Fruit fly (Drosophila melanogaster) whole organism, prepupa: ENCODE data around the gene CG12278.

Source experiments
- CG10669 ChIP-seq: fragments of 200-800 bp; sonication (Bioruptor generic); optimal IDR thresholded peaks from 3 replicates; lab custom pipeline; 2018; ENCODE audit warnings: missing biosample characterization, mild to moderate bottlenecking, missing genetic modification characterization, moderate library complexity
- CG11762 ChIP-seq: fragments of 200-800 bp; sonication (Bioruptor generic); optimal IDR thresholded peaks from 3 replicates; lab custom pipeline; 2016; ENCODE audit warnings: missing biosample characterization, missing genetic modification characterization; ENCODE audit not compliant: insufficient read depth
- CG15336 ChIP-seq: fragments of 200-800 bp; sonication (Bioruptor generic); IDR thresholded peaks from 2 replicates; pipeline ENCODE4 v1.3.6; 2022; ENCODE audit warnings: missing biosample characterization, missing genetic modification characterization
- CG16779 ChIP-seq: fragments of 200-800 bp; sonication (Bioruptor generic); optimal IDR thresholded peaks from 3 replicates; lab custom pipeline; 2017; ENCODE audit warnings: missing biosample characterization, mild to moderate bottlenecking, missing genetic modification characterization
- CG3032 ChIP-seq: fragments of 200-800 bp; optimal IDR thresholded peaks from 2 replicates; lab custom pipeline; 2019; ENCODE audit warnings: missing biosample characterization, mild to moderate bottlenecking, missing genetic modification characterization, moderate library complexity
- CG32006 ChIP-seq: fragments of 200-800 bp; sonication (Bioruptor generic); optimal IDR thresholded peaks from 3 replicates; lab custom pipeline; 2017; ENCODE audit warnings: missing biosample characterization, mild to moderate bottlenecking, missing genetic modification characterization
- CG34406 ChIP-seq: fragments of 200-800 bp; sonication (Bioruptor generic); optimal IDR thresholded peaks from 3 replicates; lab custom pipeline; 2016; ENCODE audit warnings: missing biosample characterization, missing genetic modification characterization
- CG6163 ChIP-seq: fragments of 200-800 bp; sonication (Bioruptor generic); IDR thresholded peaks from 3 replicates; pipeline ENCODE4 v1.3.6; 2022; ENCODE audit warnings: missing biosample characterization, missing genetic modification characterization
- CG6276 ChIP-seq: fragments of 200-800 bp; sonication (Bioruptor generic); optimal IDR thresholded peaks from 2 replicates; lab custom pipeline; 2017; ENCODE audit warnings: missing biosample characterization, mild to moderate bottlenecking, missing genetic modification characterization
- CG6808 ChIP-seq: fragments of 200-800 bp; sonication (Bioruptor generic); optimal IDR thresholded peaks from 3 replicates; lab custom pipeline; 2017; ENCODE audit warnings: missing biosample characterization, missing genetic modification characterization, mild to moderate bottlenecking, moderate library complexity, missing genetic modification reagents
- CG6854 ChIP-seq: fragments of 200-800 bp; sonication (Bioruptor generic); optimal IDR thresholded peaks from 2 replicates; lab custom pipeline; 2017; ENCODE audit warnings: missing biosample characterization, mild to moderate bottlenecking, missing genetic modification characterization
- CG7368 ChIP-seq: fragments of 200-800 bp; sonication (Bioruptor generic); optimal IDR thresholded peaks from 3 replicates; lab custom pipeline; 2016; ENCODE audit warnings: missing biosample characterization, missing genetic modification characterization
- CG8119 ChIP-seq: fragments of 200-800 bp; sonication (Bioruptor generic); IDR thresholded peaks from 3 replicates; pipeline ENCODE4 v1.3.6; 2022; ENCODE audit warnings: missing biosample characterization, missing genetic modification characterization
- CG8319 ChIP-seq: fragments of 200-800 bp; sonication (Bioruptor generic); optimal IDR thresholded peaks from 3 replicates; lab custom pipeline; 2016; ENCODE audit warnings: missing biosample characterization, missing genetic modification characterization
- CG9139 ChIP-seq: fragments of 200-800 bp; sonication (Bioruptor generic); optimal IDR thresholded peaks from 3 replicates; lab custom pipeline; 2017; ENCODE audit warnings: missing biosample characterization, mild to moderate bottlenecking, missing genetic modification characterization
- Eip75B ChIP-seq: fragments of 200-800 bp; sonication (Bioruptor generic); optimal IDR thresholded peaks from 3 replicates; lab custom pipeline; 2016; ENCODE audit warnings: missing biosample characterization, missing genetic modification characterization
- Eip78C ChIP-seq: fragments of 200-800 bp; sonication (Bioruptor generic); peaks from one replicate; lab custom pipeline; 2016; ENCODE audit warnings: missing biosample characterization, missing genetic modification characterization
- Gug ChIP-seq: fragments of 200-800 bp; sonication (Bioruptor generic); IDR thresholded peaks from 2 replicates; pipeline ENCODE4 v1.3.6; 2022; ENCODE audit warnings: missing biosample characterization, missing genetic modification characterization
- Hr4 ChIP-seq: fragments of 200-800 bp; sonication (Bioruptor generic); optimal IDR thresholded peaks from 3 replicates; lab custom pipeline; 2016; ENCODE audit warnings: missing biosample characterization, missing genetic modification characterization
- Met ChIP-seq: fragments of 200-800 bp; sonication (Bioruptor generic); optimal IDR thresholded peaks from 3 replicates; lab custom pipeline; 2016; ENCODE audit warnings: missing biosample characterization, missing genetic modification characterization
- OdsH ChIP-seq: fragments of 200-800 bp; sonication (Bioruptor generic); optimal IDR thresholded peaks from 3 replicates; lab custom pipeline; 2016; ENCODE audit warnings: missing biosample characterization, missing genetic modification characterization
- Smox ChIP-seq: fragments of 200-800 bp; sonication (Bioruptor generic); optimal IDR thresholded peaks from 3 replicates; lab custom pipeline; 2016; ENCODE audit warnings: missing biosample characterization, missing genetic modification characterization
- Sox102F ChIP-seq: fragments of 200-800 bp; sonication (Bioruptor generic); optimal IDR thresholded peaks from 2 replicates; lab custom pipeline; 2016; ENCODE audit warnings: missing biosample characterization, mild to moderate bottlenecking, missing genetic modification characterization
- Sox14 ChIP-seq: fragments of 200-800 bp; sonication (Bioruptor generic); optimal IDR thresholded peaks from 3 replicates; lab custom pipeline; 2016; ENCODE audit warnings: missing biosample characterization, missing genetic modification characterization
- achi ChIP-seq: fragments of 200-800 bp; sonication (Bioruptor generic); optimal IDR thresholded peaks from 3 replicates; lab custom pipeline; 2016; ENCODE audit warnings: missing biosample characterization, missing genetic modification characterization
- cyc ChIP-seq: fragments of 200-800 bp; sonication (Bioruptor generic); optimal IDR thresholded peaks from 3 replicates; lab custom pipeline; 2016; ENCODE audit warnings: missing biosample characterization, missing genetic modification characterization
- dac ChIP-seq: fragments of 200-800 bp; sonication (Bioruptor generic); optimal IDR thresholded peaks from 2 replicates; lab custom pipeline; 2017; ENCODE audit warnings: missing biosample characterization, mild to moderate bottlenecking, missing genetic modification characterization
- dsx ChIP-seq: fragments of 200-800 bp; optimal IDR thresholded peaks from 3 replicates; lab custom pipeline; 2019; ENCODE audit warnings: missing biosample characterization, mild to moderate bottlenecking, missing genetic modification characterization, moderate library complexity; ENCODE audit not compliant: poor library complexity, severe bottlenecking
- eg ChIP-seq: fragments of 200-800 bp; sonication (Bioruptor generic); IDR thresholded peaks from 3 replicates; pipeline ENCODE4 v1.3.6; 2022; ENCODE audit warnings: missing biosample characterization, missing genetic modification characterization
- esn ChIP-seq: fragments of 200-800 bp; sonication (Bioruptor generic); optimal IDR thresholded peaks from 2 replicates; lab custom pipeline; 2016; ENCODE audit warnings: missing biosample characterization, mild to moderate bottlenecking, missing genetic modification characterization, moderate library complexity
- fd59A ChIP-seq: fragments of 200-800 bp; sonication (Bioruptor generic); optimal IDR thresholded peaks from 2 replicates; lab custom pipeline; 2017; ENCODE audit warnings: missing biosample characterization, mild to moderate bottlenecking, missing genetic modification characterization, missing genetic modification reagents
- net ChIP-seq: fragments of 200-800 bp; sonication (Bioruptor generic); optimal IDR thresholded peaks from 3 replicates; lab custom pipeline; 2016; ENCODE audit warnings: missing biosample characterization, missing genetic modification characterization
- pdm3 ChIP-seq: fragments of 200-800 bp; sonication (Bioruptor generic); optimal IDR thresholded peaks from 3 replicates; lab custom pipeline; 2016; ENCODE audit warnings: missing biosample characterization, missing genetic modification characterization
- salr ChIP-seq, 2 experiments: fragments of 200-800 bp; sonication (Bioruptor generic); optimal IDR thresholded peaks; 3 replicates each; lab custom pipeline; 2016 to 2018; ENCODE audit warnings: missing biosample characterization in 2 of 2, missing genetic modification characterization in 2 of 2, mild to moderate bottlenecking in 1 of 2
- ss ChIP-seq, 2 experiments: fragments of 200-800 bp; sonication (Bioruptor generic); optimal IDR thresholded peaks; 2 replicates in 1 of 2; 3 replicates in 1 of 2; lab custom pipeline; 2017 to 2018; ENCODE audit warnings: mild to moderate bottlenecking in 2 of 2, missing biosample characterization in 2 of 2, missing genetic modification characterization in 2 of 2, moderate library complexity in 1 of 2
- svp ChIP-seq: fragments of 200-800 bp; sonication (Bioruptor generic); peaks from one replicate; lab custom pipeline; 2016; ENCODE audit warnings: missing biosample characterization, missing genetic modification characterization
- topi ChIP-seq: fragments of 200-800 bp; sonication (Bioruptor generic); optimal IDR thresholded peaks from 3 replicates; lab custom pipeline; 2016; ENCODE audit warnings: missing biosample characterization, missing genetic modification characterization
- vri ChIP-seq: fragments of 200-800 bp; sonication (Bioruptor generic); optimal IDR thresholded peaks from 3 replicates; lab custom pipeline; 2016; ENCODE audit warnings: missing biosample characterization, mild to moderate bottlenecking, missing genetic modification characterization

CG12278 gene

dm6 chr3R:21017464-21018080 is 26.3 kb upstream of the CG12278 start, which contains the start of gene Rlip (continued):
- TF ChIP-seq esn (GFP tag; lab: Kevin White, UChicago) (peak; percentile 50), svp (GFP tag; lab: Kevin White, UChicago) (peak; percentile 67), CG3032 (peak; percentile 62), salr (GFP tag; optimal IDR thresholded peaks at IDR 0.05; lab: Kevin White, UChicago) (no peak), dac (GFP tag; lab: Kevin White, UChicago) (no peak), fd59A (GFP tag; lab: Kevin White, UChicago) (no peak), CG34406 (GFP tag; lab: Kevin White, UChicago) (no peak), CG6854 (GFP tag; lab: Kevin White, UChicago) (no peak), Eip75B (peak; percentile 15), achi (no peak), Sox102F (no peak), Sox14 (GFP tag; lab: Kevin White, UChicago) (peak; percentile 16), cyc (GFP tag; lab: Kevin White, UChicago) (peak; percentile 65)
- TF ChIP-seq, all 60 proteins: peak for 31

- no peak for TF ChIP-seq dsx (GFP tag; lab: Kevin White, UChicago)
- peak; percentile 4 for TF ChIP-seq esn (GFP tag; lab: Kevin White, UChicago)
- no peak for TF ChIP-seq CG7368 (GFP tag; lab: Kevin White, UChicago)
- no peak for TF ChIP-seq topi (GFP tag; lab: Kevin White, UChicago)
- TF ChIP-seq CG10669 (GFP tag; lab: Kevin White, UChicago), result no peak
- TF ChIP-seq salr (GFP tag; optimal IDR thresholded peaks at IDR 0.05; lab: Kevin White, UChicago), result no peak
- peak; percentile 56 for TF ChIP-seq vri
- TF ChIP-seq Hr4 (GFP tag; lab: Kevin White, UChicago), result no peak
- TF ChIP-seq Eip78C (GFP tag; lab: Kevin White, UChicago), result peak; percentile 39
- TF ChIP-seq, all 60 proteins: peak for 3
Measured at dm6 chr3R:21019073-21019472, 24.8 kb upstream of the CG12278 start.

dm6 chr3R:21022769-21023517 is 20.9 kb upstream of the CG12278 start:
- no peak for TF ChIP-seq topi (GFP tag; lab: Kevin White, UChicago)
- peak; percentile 86 for TF ChIP-seq svp (GFP tag; lab: Kevin White, UChicago)

dm6 chr3R:21023902-21024541 is 19.8 kb upstream of the CG12278 start, which contains the start of gene peg:
peg (minus strand) TSS chr3R:21024163.
- peak; percentile 12 for TF ChIP-seq pdm3 (GFP tag; lab: Kevin White, UChicago)
- peak; percentile 55 for TF ChIP-seq CG6276
- TF ChIP-seq Sox102F, result peak; percentile 40
- peak; percentile 54; the same call in 2 of the 3 replicates for TF ChIP-seq CG8119 (GFP tag; lab: Robert Waterston, UW)
- no peak for TF ChIP-seq CG7368 (GFP tag; lab: Kevin White, UChicago)
- no peak for TF ChIP-seq Eip75B
- peak; percentile 26 for TF ChIP-seq OdsH
- peak; percentile 81 for TF ChIP-seq svp (GFP tag; lab: Kevin White, UChicago)
- TF ChIP-seq eg (GFP tag; lab: Robert Waterston, UW), result peak; percentile 81
- TF ChIP-seq net (GFP tag; lab: Kevin White, UChicago), result peak; percentile 28
- TF ChIP-seq CG15336 (GFP tag; lab: Robert Waterston, UW), result peak; percentile 44; the same call in 1 of the 2 replicates
- TF ChIP-seq CG11762 (GFP tag; lab: Kevin White, UChicago), result no peak
- TF ChIP-seq Met (GFP tag; lab: Kevin White, UChicago), result peak; percentile 20
- TF ChIP-seq ss (GFP tag; optimal IDR thresholded peaks at IDR 0.05; lab: Kevin White, UChicago), result no peak
- TF ChIP-seq CG32006 (GFP tag; lab: Kevin White, UChicago), result peak; percentile 15
- no peak for TF ChIP-seq salr (GFP tag; optimal IDR thresholded peaks at IDR 0.05; lab: Kevin White, UChicago)
- peak; percentile 8 for TF ChIP-seq Smox (GFP tag; lab: Kevin White, UChicago)
- TF ChIP-seq CG6808 (GFP tag; lab: Kevin White, UChicago), result peak; percentile 26
- peak; percentile 40; the same call in 1 of the 2 replicates for TF ChIP-seq Gug (GFP tag; lab: Robert Waterston, UW)
- peak; percentile 38 for TF ChIP-seq topi (GFP tag; lab: Kevin White, UChicago)
- peak; percentile 65 for TF ChIP-seq Eip78C (GFP tag; lab: Kevin White, UChicago)
- peak; percentile 75 for TF ChIP-seq CG6163 (GFP tag; lab: Robert Waterston, UW)
- TF ChIP-seq CG9139, result peak; percentile 31
- peak; percentile 70 for TF ChIP-seq vri
- TF ChIP-seq CG8319 (GFP tag; lab: Kevin White, UChicago), result no peak
- TF ChIP-seq CG16779 (tag; lab: Kevin White, UChicago), result peak; percentile 55
